Worm (Caenorhabditis elegans): Measurements from ENCODE around the gene lrx-1.

DNA sequence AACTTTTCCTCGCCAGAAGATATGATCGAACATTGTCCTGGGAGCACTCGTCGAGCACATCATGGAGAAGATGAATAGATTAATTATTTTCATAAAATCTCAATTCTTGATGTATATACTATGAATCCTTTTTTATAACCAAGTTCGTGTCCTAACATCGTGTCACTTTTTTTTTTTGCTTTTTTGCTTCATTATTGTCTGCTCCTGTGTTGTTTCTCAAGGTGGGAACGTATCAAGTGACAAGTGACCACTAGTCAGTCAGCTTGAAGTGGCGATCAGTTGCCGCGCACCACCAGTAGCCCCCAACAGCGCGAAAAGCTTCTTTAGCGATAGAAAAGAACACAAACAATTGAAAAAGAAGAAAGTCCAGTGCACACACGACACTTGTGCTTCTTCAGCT is at the start of gene lrx-1:
- TF ChIP-seq fkh-10 (GFP tag; optimal IDR thresholded peaks at IDR 0.05) = no peak
- TF ChIP-seq pha-4 (tag; optimal IDR thresholded peaks at IDR 0.05) = no peak
